Fruit fly (Drosophila melanogaster) whole organism, embryonic: ENCODE data around the gene deltaCOP.

ENCODE experiments used
- Bdp1 ChIP-seq: fragments of 200-800 bp; sonication (Bioruptor generic); optimal IDR thresholded peaks from 3 replicates; lab custom pipeline; 2016; ENCODE audit warnings: missing biosample characterization, missing genetic modification characterization
- CG10274 ChIP-seq: fragments of 200-800 bp; sonication (Bioruptor generic); optimal IDR thresholded peaks from 3 replicates; lab custom pipeline; 2017; ENCODE audit warnings: missing biosample characterization, mild to moderate bottlenecking, missing genetic modification characterization
- CG10462 ChIP-seq: fragments of 200-800 bp; sonication (Bioruptor generic); optimal IDR thresholded peaks from 2 replicates; lab custom pipeline; 2016; ENCODE audit warnings: missing biosample characterization, missing genetic modification characterization
- CG10543 ChIP-seq: fragments of 200-800 bp; sonication (Bioruptor generic); optimal IDR thresholded peaks from 3 replicates; lab custom pipeline; 2017; ENCODE audit warnings: missing biosample characterization, mild to moderate bottlenecking, missing genetic modification characterization, moderate library complexity
- CG11247 ChIP-seq: fragments of 200-800 bp; sonication (Bioruptor generic); IDR thresholded peaks from 2 replicates; pipeline ENCODE4 v1.3.6; 2022; ENCODE audit warnings: missing biosample characterization, missing genetic modification characterization
- CG11398 ChIP-seq: fragments of 200-800 bp; sonication (Bioruptor generic); optimal IDR thresholded peaks from 2 replicates; lab custom pipeline; 2016; ENCODE audit warnings: missing biosample characterization, missing genetic modification characterization
- CG11696 ChIP-seq: fragments of 200-800 bp; sonication (Bioruptor generic); IDR thresholded peaks from 2 replicates; pipeline ENCODE4 v1.3.6; 2022; ENCODE audit warnings: missing biosample characterization, missing genetic modification characterization
- CG12769 ChIP-seq: fragments of 200-800 bp; sonication (Bioruptor generic); optimal IDR thresholded peaks from 2 replicates; lab custom pipeline; 2019; ENCODE audit warnings: missing biosample characterization, mild to moderate bottlenecking, missing genetic modification characterization, moderate library complexity
- CG13296 ChIP-seq: fragments of 200-800 bp; sonication (Bioruptor generic); optimal IDR thresholded peaks from 3 replicates; lab custom pipeline; 2018; ENCODE audit warnings: missing biosample characterization, mild to moderate bottlenecking, missing genetic modification characterization
- CG14441 ChIP-seq: fragments of 200-800 bp; sonication (Bioruptor generic); IDR thresholded peaks from 2 replicates; pipeline ENCODE4 v1.3.6; 2022; ENCODE audit warnings: missing biosample characterization, missing genetic modification characterization
- CG17568 ChIP-seq: fragments of 200-800 bp; sonication (Bioruptor generic); optimal IDR thresholded peaks from 2 replicates; lab custom pipeline; 2018; ENCODE audit warnings: missing biosample characterization, mild to moderate bottlenecking, missing genetic modification characterization, moderate library complexity
- CG2199 ChIP-seq: fragments of 200-800 bp; sonication (Bioruptor generic); IDR thresholded peaks from 3 replicates; pipeline ENCODE4 v1.3.6; 2022; ENCODE audit warnings: missing biosample characterization, missing genetic modification characterization
- CG30403 ChIP-seq: fragments of 200-800 bp; sonication (Bioruptor generic); optimal IDR thresholded peaks from 3 replicates; lab custom pipeline; 2016; ENCODE audit warnings: missing biosample characterization, missing genetic modification characterization
- CG42726 ChIP-seq: fragments of 200-800 bp; sonication (Bioruptor generic); IDR thresholded peaks from 2 replicates; pipeline ENCODE4 v1.3.6; 2022; ENCODE audit warnings: missing biosample characterization, missing genetic modification characterization; ENCODE audit not compliant: partially characterized antibody
- CG8359 ChIP-seq: fragments of 200-800 bp; sonication (Bioruptor generic); optimal IDR thresholded peaks from 2 replicates; lab custom pipeline; 2017; ENCODE audit warnings: missing biosample characterization, mild to moderate bottlenecking, missing genetic modification characterization, borderline replicate concordance
- CG8765 ChIP-seq: fragments of 200-800 bp; sonication (Bioruptor generic); IDR thresholded peaks from 2 replicates; pipeline ENCODE4 v1.3.6; 2022; ENCODE audit warnings: missing biosample characterization, missing genetic modification characterization
- CHES-1-like ChIP-seq: fragments of 200-800 bp; sonication (Bioruptor generic); optimal IDR thresholded peaks from 2 replicates; lab custom pipeline; 2016; ENCODE audit warnings: missing biosample characterization, missing genetic modification characterization
- Camta ChIP-seq: fragments of 200-800 bp; sonication (Bioruptor generic); optimal IDR thresholded peaks from 2 replicates; lab custom pipeline; 2016; ENCODE audit warnings: missing biosample characterization, missing genetic modification characterization
- D ChIP-seq, 2 experiments: fragments of 200-800 bp in 1 of 2; fragments of >200 bp in 1 of 2; sonication (Bioruptor generic) in 1 of 2; optimal IDR thresholded peaks; 2 replicates in 1 of 2; 3 replicates in 1 of 2; lab custom pipeline; 2017; ENCODE audit warnings: mild to moderate bottlenecking in 1 of 2, missing biosample characterization in 1 of 2, missing genetic modification characterization in 1 of 2, missing genetic modification reagents in 1 of 2
- Doc3 ChIP-seq: fragments of 200-800 bp; sonication (Bioruptor generic); IDR thresholded peaks from 3 replicates; pipeline ENCODE4 v1.3.6; 2022; ENCODE audit warnings: missing biosample characterization, missing genetic modification characterization; ENCODE audit not compliant: partially characterized antibody
- H15 ChIP-seq: fragments of 200-800 bp; sonication (Bioruptor generic); IDR thresholded peaks from 3 replicates; pipeline ENCODE4 v1.3.6; 2022; ENCODE audit warnings: missing biosample characterization, missing genetic modification characterization
- HmgZ ChIP-seq: fragments of 200-800 bp; sonication (Bioruptor generic); optimal IDR thresholded peaks from 2 replicates; lab custom pipeline; 2018; ENCODE audit warnings: missing biosample characterization, mild to moderate bottlenecking, missing genetic modification characterization
- Kr ChIP-seq: fragments of 200-800 bp; sonication (Bioruptor generic); optimal IDR thresholded peaks from 2 replicates; lab custom pipeline; 2017; ENCODE audit warnings: missing biosample characterization, mild to moderate bottlenecking, missing genetic modification characterization
- Med ChIP-seq: fragments of 200-800 bp; sonication (Bioruptor generic); peaks from one replicate; lab custom pipeline; 2016; ENCODE audit warnings: missing biosample characterization, missing genetic modification characterization, mild to moderate bottlenecking, inconsistent platforms, moderate library complexity
- NK7.1 ChIP-seq: fragments of 200-800 bp; sonication (Bioruptor generic); optimal IDR thresholded peaks from 3 replicates; lab custom pipeline; 2016; ENCODE audit warnings: missing biosample characterization, missing genetic modification characterization
- Nf-YB ChIP-seq: fragments of 200-800 bp; sonication (Bioruptor generic); optimal IDR thresholded peaks from 3 replicates; lab custom pipeline; 2019; ENCODE audit warnings: missing biosample characterization, mild to moderate bottlenecking, missing genetic modification characterization, moderate library complexity
- Sin3A ChIP-seq: fragments of >200 bp; optimal IDR thresholded peaks from 2 replicates; lab custom pipeline; 2018
- Spps ChIP-seq: fragments of 200-800 bp; sonication (Bioruptor generic); optimal IDR thresholded peaks from 2 replicates; lab custom pipeline; 2018; ENCODE audit warnings: missing biosample characterization, mild to moderate bottlenecking, missing genetic modification characterization
- Stat92E ChIP-seq, 3 experiments: fragments of >200 bp in 2 of 3; fragments of 200-800 bp in 1 of 3; sonication (Bioruptor generic) in 1 of 3; optimal IDR thresholded peaks; 2 replicates each; lab custom pipeline; 2017 to 2019; ENCODE audit warnings: missing biosample characterization in 3 of 3, missing genetic modification characterization in 3 of 3, mild to moderate bottlenecking in 1 of 3, moderate library complexity in 1 of 3
- Trl ChIP-seq, 3 experiments: fragments of >200 bp in 2 of 3; fragments of 200-800 bp in 1 of 3; sonication (Bioruptor generic) in 1 of 3; optimal IDR thresholded peaks; 2 replicates in 1 of 3; 3 replicates in 2 of 3; lab custom pipeline; 2016 to 2017; ENCODE audit warnings: missing biosample characterization in 1 of 3, missing genetic modification characterization in 1 of 3
- Vsx1 ChIP-seq: fragments of 200-800 bp; sonication (Bioruptor generic); optimal IDR thresholded peaks from 2 replicates; lab custom pipeline; 2017; ENCODE audit warnings: missing biosample characterization, mild to moderate bottlenecking, missing genetic modification characterization, missing genetic modification reagents
- amos ChIP-seq: fragments of 200-800 bp; sonication (Bioruptor generic); IDR thresholded peaks from 2 replicates; pipeline ENCODE4 v1.3.6; 2022; ENCODE audit warnings: missing biosample characterization, missing genetic modification characterization; ENCODE audit not compliant: partially characterized antibody
- ato ChIP-seq: fragments of 200-800 bp; sonication (Bioruptor generic); IDR thresholded peaks from 2 replicates; pipeline ENCODE4 v1.3.6; 2022; ENCODE audit warnings: missing biosample characterization, missing genetic modification characterization; ENCODE audit not compliant: partially characterized antibody
- bbx ChIP-seq: fragments of 200-800 bp; sonication (Bioruptor generic); IDR thresholded peaks from 2 replicates; pipeline ENCODE4 v1.3.6; 2022; ENCODE audit warnings: missing biosample characterization, missing genetic modification characterization; ENCODE audit not compliant: partially characterized antibody
- btn ChIP-seq: fragments of 200-800 bp; sonication (Bioruptor generic); optimal IDR thresholded peaks from 2 replicates; lab custom pipeline; 2016; ENCODE audit warnings: missing biosample characterization, missing genetic modification characterization
- ci ChIP-seq: fragments of 200-800 bp; sonication (Bioruptor generic); IDR thresholded peaks from 3 replicates; pipeline ENCODE4 v1.3.6; 2022; ENCODE audit warnings: missing biosample characterization, missing genetic modification characterization
- danr ChIP-seq: fragments of 200-800 bp; sonication (Bioruptor generic); IDR thresholded peaks from 2 replicates; pipeline ENCODE4 v1.3.6; 2022; ENCODE audit warnings: missing biosample characterization, missing genetic modification characterization
- fd3F ChIP-seq: fragments of 200-800 bp; sonication (Bioruptor generic); optimal IDR thresholded peaks from 2 replicates; lab custom pipeline; 2018; ENCODE audit warnings: missing biosample characterization, mild to moderate bottlenecking, missing genetic modification characterization, moderate library complexity
- fru ChIP-seq: fragments of >200 bp; optimal IDR thresholded peaks from 2 replicates; lab custom pipeline; 2017
- gro ChIP-seq: fragments of 200-800 bp; sonication (Bioruptor generic); optimal IDR thresholded peaks from 2 replicates; lab custom pipeline; 2016; ENCODE audit warnings: missing biosample characterization, missing genetic modification characterization
- gsb ChIP-seq: fragments of 200-800 bp; sonication (Bioruptor generic); IDR thresholded peaks from 2 replicates; pipeline ENCODE4 v1.3.6; 2022; ENCODE audit warnings: missing biosample characterization, missing genetic modification characterization
- gt ChIP-seq: fragments of 200-800 bp; sonication (Bioruptor generic); IDR thresholded peaks from 2 replicates; pipeline ENCODE4 v1.3.6; 2022; ENCODE audit warnings: missing biosample characterization, missing genetic modification characterization
- ham ChIP-seq: fragments of 200-800 bp; sonication (Bioruptor generic); IDR thresholded peaks from 2 replicates; pipeline ENCODE4 v1.3.6; 2022; ENCODE audit warnings: missing biosample characterization, missing genetic modification characterization
- her ChIP-seq: fragments of 200-800 bp; sonication (Bioruptor generic); optimal IDR thresholded peaks from 2 replicates; lab custom pipeline; 2016; ENCODE audit warnings: missing biosample characterization, missing genetic modification characterization
- jigr1 ChIP-seq: fragments of 200-800 bp; sonication (Bioruptor generic); IDR thresholded peaks from 3 replicates; pipeline ENCODE4 v1.3.6; 2022; ENCODE audit warnings: missing biosample characterization, missing genetic modification characterization
- kay ChIP-seq: fragments of 200-800 bp; sonication (Bioruptor generic); optimal IDR thresholded peaks from 2 replicates; lab custom pipeline; 2016; ENCODE audit warnings: missing biosample characterization, missing genetic modification characterization
- klu ChIP-seq: fragments of 200-800 bp; sonication (Bioruptor generic); IDR thresholded peaks from 2 replicates; pipeline ENCODE4 v1.3.6; 2022; ENCODE audit warnings: missing biosample characterization, missing genetic modification characterization
- ranshi ChIP-seq: fragments of 200-800 bp; sonication (Bioruptor generic); IDR thresholded peaks from 2 replicates; pipeline ENCODE4 v1.3.6; 2022; ENCODE audit warnings: missing biosample characterization, missing genetic modification characterization
- sens-2 ChIP-seq: fragments of 200-800 bp; sonication (Bioruptor generic); IDR thresholded peaks from 2 replicates; pipeline ENCODE4 v1.3.6; 2022; ENCODE audit warnings: missing biosample characterization, missing genetic modification characterization
- trem ChIP-seq: fragments of 200-800 bp; optimal IDR thresholded peaks from 3 replicates; lab custom pipeline; 2019; ENCODE audit warnings: missing biosample characterization, mild to moderate bottlenecking, missing genetic modification characterization, moderate library complexity

The deltaCOP gene

DNA sequence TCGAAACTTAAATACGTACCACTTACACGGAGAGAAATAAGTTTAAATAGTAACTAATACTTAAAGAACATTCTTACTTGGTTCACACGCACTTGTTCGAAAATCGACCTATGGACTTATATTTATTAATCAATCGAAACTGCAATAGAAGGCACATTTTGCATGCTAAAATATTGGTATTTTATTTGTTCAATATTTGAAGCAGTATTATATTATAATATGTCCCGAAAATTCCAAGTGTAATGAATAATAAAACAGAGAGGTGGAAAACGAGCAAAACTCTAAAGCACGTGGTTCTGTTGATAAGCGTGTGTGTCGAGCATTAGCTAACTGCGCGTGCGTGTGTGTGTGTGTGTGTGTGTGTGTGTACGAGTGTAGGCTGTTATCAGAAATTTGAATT, 11.7 kb downstream of the deltaCOP start (continued):
- TF ChIP-seq CG8359 (GFP tag; lab: Kevin White, UChicago) (peak; percentile 46), bbx (no peak), danr (GFP tag; lab: Robert Waterston, UW) (no peak), Bdp1 (GFP tag; lab: Kevin White, UChicago) (peak; percentile 44), Spps (tag; lab: Kevin White, UChicago) (peak; percentile 46), amos (GFP tag; lab: Robert Waterston, UW) (no peak), CG30403 (peak; percentile 88), Kr (GFP tag; lab: Kevin White, UChicago) (no peak), kay (GFP tag; lab: Kevin White, UChicago) (peak; percentile 90), CG11398 (peak; percentile 35), CG13296 (GFP tag; lab: Kevin White, UChicago) (peak; percentile 93), Doc3 (GFP tag; lab: Robert Waterston, UW) (no peak), CG14441 (GFP tag; lab: Robert Waterston, UW) (peak; percentile 63), CG12769 (tag; lab: Kevin White, UChicago) (peak; percentile 95), fd3F (GFP tag; lab: Kevin White, UChicago) (peak; percentile 86), Sin3A (lab: Kevin White, UChicago) (no peak), gsb (GFP tag; lab: Robert Waterston, UW) (peak; percentile 44; the same call in 1 of the 2 replicates), HmgZ (tag; lab: Kevin White, UChicago) (peak; percentile 95), CG8765 (GFP tag; lab: Robert Waterston, UW) (no peak), D (optimal IDR thresholded peaks at IDR 0.05; lab: Kevin White, UChicago) (no peak), D (GFP tag; optimal IDR thresholded peaks at IDR 0.05; lab: Kevin White, UChicago) (peak; percentile 64), Trl (optimal IDR thresholded peaks at IDR 0.05; lab: Kevin White, UChicago) (no peak), Trl (GFP tag; optimal IDR thresholded peaks at IDR 0.05; lab: Kevin White, UChicago) (peak; percentile 74), Med (GFP tag; lab: Kevin White, UChicago) (peak; percentile 98), Nf-YB (GFP tag; lab: Kevin White, UChicago) (peak; percentile 65), trem (peak; percentile 63), NK7.1 (GFP tag; lab: Kevin White, UChicago) (peak; percentile 21), CG17568 (peak; percentile 84), ham (GFP tag; lab: Robert Waterston, UW) (peak; percentile 42; the same call in 1 of the 2 replicates), CG10462 (GFP tag; lab: Kevin White, UChicago) (peak; percentile 53), ranshi (GFP tag; lab: Robert Waterston, UW) (peak; percentile 70), her (GFP tag; lab: Kevin White, UChicago) (peak; percentile 58), fru (lab: Kevin White, UChicago) (no peak), CG10543 (GFP tag; lab: Kevin White, UChicago) (peak; percentile 91), Vsx1 (peak; percentile 81), H15 (GFP tag; lab: Robert Waterston, UW) (peak; percentile 53; the same call in 1 of the 3 replicates), CG42726 (GFP tag; lab: Robert Waterston, UW) (no peak), btn (no peak), CG10274 (GFP tag; lab: Kevin White, UChicago) (peak; percentile 72), Stat92E (GFP tag; optimal IDR thresholded peaks at IDR 0.05; lab: Kevin White, UChicago) (no peak), CG11247 (peak; percentile 77), gt (no peak), ato (no peak), jigr1 (GFP tag; lab: Robert Waterston, UW) (peak; percentile 27; the same call in 1 of the 3 replicates), klu (GFP tag; lab: Robert Waterston, UW) (peak; percentile 62; the same call in 1 of the 2 replicates), gro (GFP tag; lab: Kevin White, UChicago) (peak; percentile 96), sens-2 (GFP tag; lab: Robert Waterston, UW) (peak; percentile 58), ci (GFP tag; lab: Robert Waterston, UW) (peak; percentile 74; the same call in 2 of the 3 replicates), CG11696 (peak; percentile 30; the same call in 1 of the 2 replicates), CHES-1-like (GFP tag; lab: Kevin White, UChicago) (peak; percentile 72), CG2199 (GFP tag; lab: Robert Waterston, UW) (no peak), Camta (GFP tag; lab: Kevin White, UChicago) (peak; percentile 47)
